Worm (Caenorhabditis elegans) whole organism, L3 larva: Measurements from ENCODE around the gene ceh-49.

Source experiments
- ama-1 ChIP-seq: fragments of 150-350 bp; optimal IDR thresholded peaks from 2 replicates; lab custom pipeline; 2018
- fkh-10 ChIP-seq: sonication (generic microtip); optimal IDR thresholded peaks from 2 replicates; lab custom pipeline; 2017; ENCODE audit warnings: missing biosample characterization, missing genetic modification reagents, missing genetic modification characterization
- nhr-23 ChIP-seq: fragments of 150-350 bp; optimal IDR thresholded peaks from 2 replicates; lab custom pipeline; 2014; ENCODE audit warnings: missing biosample characterization, missing genetic modification reagents, missing genetic modification characterization

DNA sequence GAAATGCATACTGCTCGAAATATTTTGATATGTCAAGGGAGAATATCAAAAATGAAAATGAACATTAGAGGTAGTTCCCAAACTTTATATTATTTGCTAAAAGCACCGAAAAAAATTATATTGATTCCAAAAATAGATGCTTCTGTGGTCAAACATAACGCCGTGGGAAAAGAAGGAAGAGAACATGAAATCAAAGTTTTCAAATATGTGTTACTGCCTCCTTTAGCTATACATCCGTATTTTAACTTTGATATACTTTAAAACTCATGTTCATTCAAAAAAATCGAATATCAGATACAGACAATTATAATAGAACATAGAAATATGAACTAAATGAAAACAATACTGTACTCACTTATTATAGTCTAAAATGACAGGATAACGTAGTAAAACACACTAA lies 16.6 kb downstream of the ceh-49 start, which contains the start of gene Y38A10A.11:
- TF ChIP-seq nhr-23 (tag; lab: Kevin White, UChicago) (no peak), fkh-10 (no peak), ama-1 (lab: Kevin White, UChicago) (no peak)
